Worm (Caenorhabditis elegans) whole organism, young adult: Measurements from ENCODE around the gene tut-1.
A peak's percentile ranks its signal among the peaks of the same experiment; 100 is the strongest.

Experiments
- B0019.2 ChIP-seq: fragments of 200-800 bp; sonication (Bioruptor generic); conservative IDR thresholded peaks from 2 replicates; pipeline ENCODE4 v1.3.6; 2022; ENCODE audit warnings: missing genetic modification reagents, missing genetic modification characterization, missing compliant biosample characterization
- D2030.7 ChIP-seq: fragments of 200-800 bp; sonication (Bioruptor generic); IDR thresholded peaks from 2 replicates; pipeline ENCODE4 v1.3.6; 2022; ENCODE audit warnings: missing genetic modification reagents, missing genetic modification characterization, missing compliant biosample characterization
- F23B12.7 ChIP-seq: sonication (generic microtip); optimal IDR thresholded peaks from 2 replicates; lab custom pipeline; 2017; ENCODE audit warnings: missing genetic modification characterization, mild to moderate bottlenecking, missing compliant biosample characterization, antibody characterized with exemption, moderate library complexity; ENCODE audit not compliant: insufficient read depth
- F49E8.2 ChIP-seq: sonication (generic microtip); optimal IDR thresholded peaks from 3 replicates; lab custom pipeline; 2017; ENCODE audit warnings: missing genetic modification characterization, mild to moderate bottlenecking, missing compliant biosample characterization, antibody characterized with exemption, moderate library complexity; ENCODE audit not compliant: insufficient read depth
- F55B11.4 ChIP-seq: sonication (generic microtip); optimal IDR thresholded peaks from 2 replicates; lab custom pipeline; 2016; ENCODE audit warnings: missing compliant biosample characterization, missing genetic modification characterization, borderline replicate concordance; ENCODE audit not compliant: insufficient read depth
- K11D2.4 ChIP-seq: fragments of 200-800 bp; sonication (Bioruptor generic); IDR thresholded peaks from 2 replicates; pipeline ENCODE4 v1.3.6; 2022; ENCODE audit warnings: missing genetic modification reagents, missing genetic modification characterization, missing compliant biosample characterization
- ama-1 ChIP-seq, 3 experiments: fragments of 150-350 bp in 1 of 3; sonication (generic microtip) in 2 of 3; optimal IDR thresholded peaks; 2 replicates each; lab custom pipeline; 2014 to 2018; ENCODE audit warnings: missing biosample characterization in 2 of 3, missing genetic modification characterization in 2 of 3, missing genetic modification reagents in 2 of 3
- attf-3 ChIP-seq: fragments of 200-800 bp; sonication (Bioruptor generic); conservative IDR thresholded peaks from 2 replicates; pipeline ENCODE4 v1.3.6; 2022; ENCODE audit warnings: missing genetic modification reagents, missing genetic modification characterization, missing compliant biosample characterization
- bed-2 ChIP-seq: fragments of 200-800 bp; sonication (Bioruptor generic); IDR thresholded peaks from 2 replicates; pipeline ENCODE4 v1.3.6; 2022; ENCODE audit warnings: missing genetic modification reagents, missing genetic modification characterization, missing compliant biosample characterization
- cebp-1 ChIP-seq, 2 experiments: fragments of 200-800 bp in 1 of 2; sonication (Bioruptor generic) in 1 of 2; sonication (generic microtip) in 1 of 2; IDR thresholded peaks in 1 of 2; optimal IDR thresholded peaks in 1 of 2; 2 replicates each; pipeline versions ENCODE4 v1.3.6 to Lab custom; 2017 to 2022; ENCODE audit warnings: missing compliant biosample characterization in 2 of 2, missing genetic modification characterization in 2 of 2, mild to moderate bottlenecking in 1 of 2, missing genetic modification reagents in 1 of 2, moderate library complexity in 1 of 2
- ceh-100 ChIP-seq: fragments of 200-800 bp; sonication (Bioruptor generic); IDR thresholded peaks from 2 replicates; pipeline ENCODE4 v1.3.6; 2022; ENCODE audit warnings: missing genetic modification reagents, missing genetic modification characterization, missing compliant biosample characterization
- ceh-27 ChIP-seq: fragments of 200-800 bp; sonication (Bioruptor generic); optimal IDR thresholded peaks from 2 replicates; lab custom pipeline; 2018; ENCODE audit warnings: mild to moderate bottlenecking, missing genetic modification characterization, moderate library complexity, missing compliant biosample characterization
- ceh-40 ChIP-seq: fragments of 200-800 bp; sonication (Bioruptor generic); IDR thresholded peaks from 2 replicates; pipeline ENCODE4 v1.3.6; 2022; ENCODE audit warnings: missing genetic modification characterization, missing compliant biosample characterization
- ceh-91 ChIP-seq: fragments of 200-800 bp; sonication (Bioruptor generic); IDR thresholded peaks from 2 replicates; pipeline ENCODE4 v1.3.6; 2022; ENCODE audit warnings: missing genetic modification reagents, missing genetic modification characterization, missing compliant biosample characterization
- die-1 ChIP-seq: sonication (generic microtip); optimal IDR thresholded peaks from 2 replicates; lab custom pipeline; 2016; ENCODE audit warnings: missing genotype, mild to moderate bottlenecking, missing genetic modification characterization, missing compliant biosample characterization
- dox-1 ChIP-seq: fragments of 200-800 bp; sonication (Bioruptor generic); IDR thresholded peaks from 2 replicates; pipeline ENCODE4 v1.3.6; 2022; ENCODE audit warnings: missing genetic modification reagents, missing genetic modification characterization, missing compliant biosample characterization
- efl-1 ChIP-seq: fragments of 150-350 bp; optimal IDR thresholded peaks from 2 replicates; lab custom pipeline; 2014; ENCODE audit warnings: missing biosample characterization, missing genetic modification reagents, missing genetic modification characterization
- egrh-3 ChIP-seq: fragments of 200-800 bp; sonication (Bioruptor generic); IDR thresholded peaks from 2 replicates; pipeline ENCODE4 v1.3.6; 2022; ENCODE audit warnings: missing genetic modification reagents, missing genetic modification characterization, missing compliant biosample characterization
- ets-4 ChIP-seq: fragments of 200-800 bp; sonication (Bioruptor generic); optimal IDR thresholded peaks from 2 replicates; lab custom pipeline; 2018; ENCODE audit warnings: mild to moderate bottlenecking, missing genetic modification characterization, missing compliant biosample characterization
- him-1 ChIP-seq: sonication (generic microtip); optimal IDR thresholded peaks from 2 replicates; lab custom pipeline; 2016; ENCODE audit warnings: missing genotype, missing genetic modification reagents, missing genetic modification characterization, missing compliant biosample characterization
- hrde-1 ChIP-seq: sonication (generic microtip); optimal IDR thresholded peaks from 2 replicates; lab custom pipeline; 2016; ENCODE audit warnings: missing genetic modification characterization, mild to moderate bottlenecking, missing compliant biosample characterization, moderate library complexity, missing genotype, missing genetic modification reagents, borderline replicate concordance
- lag-1 ChIP-seq: fragments of 200-800 bp; sonication (Bioruptor generic); IDR thresholded peaks from 2 replicates; pipeline ENCODE4 v1.3.6; 2022; ENCODE audit warnings: missing genetic modification reagents, missing genetic modification characterization, missing compliant biosample characterization
- let-607 ChIP-seq, 2 experiments: fragments of 200-800 bp in 1 of 2; sonication (Bioruptor generic) in 1 of 2; sonication (generic microtip) in 1 of 2; optimal IDR thresholded peaks; 2 replicates each; lab custom pipeline; 2016 to 2018; ENCODE audit warnings: mild to moderate bottlenecking in 2 of 2, missing compliant biosample characterization in 2 of 2, missing genetic modification characterization in 2 of 2, moderate library complexity in 2 of 2, missing genotype in 1 of 2
- lin-54 ChIP-seq: fragments of 200-800 bp; sonication (Bioruptor generic); optimal IDR thresholded peaks from 2 replicates; lab custom pipeline; 2018; ENCODE audit warnings: mild to moderate bottlenecking, missing genetic modification characterization, missing compliant biosample characterization
- lsl-1 ChIP-seq: fragments of 200-800 bp; sonication (Bioruptor generic); optimal IDR thresholded peaks from 2 replicates; lab custom pipeline; 2018; ENCODE audit warnings: mild to moderate bottlenecking, missing genetic modification characterization, moderate library complexity, missing compliant biosample characterization
- lsy-27 ChIP-seq: sonication (generic microtip); optimal IDR thresholded peaks from 2 replicates; lab custom pipeline; 2017; ENCODE audit warnings: missing genetic modification characterization, mild to moderate bottlenecking, missing compliant biosample characterization, antibody characterized with exemption, missing genotype, borderline replicate concordance; ENCODE audit not compliant: insufficient read depth
- madf-8 ChIP-seq: fragments of 200-800 bp; sonication (Bioruptor generic); conservative IDR thresholded peaks from 2 replicates; pipeline ENCODE4 v1.3.6; 2022; ENCODE audit warnings: missing genetic modification reagents, missing genetic modification characterization, missing compliant biosample characterization
- mcd-1 ChIP-seq: fragments of 200-800 bp; sonication (Bioruptor generic); IDR thresholded peaks from 2 replicates; pipeline ENCODE4 v1.3.6; 2022; ENCODE audit warnings: missing genetic modification reagents, missing genetic modification characterization, missing compliant biosample characterization
- nfya-1 ChIP-seq: sonication (generic microtip); optimal IDR thresholded peaks from 2 replicates; lab custom pipeline; 2017; ENCODE audit warnings: antibody characterized with exemption, missing compliant biosample characterization, missing genetic modification characterization, borderline replicate concordance; ENCODE audit not compliant: insufficient read depth
- nhr-120 ChIP-seq: fragments of 200-800 bp; sonication (Bioruptor generic); IDR thresholded peaks from 2 replicates; pipeline ENCODE4 v1.3.6; 2022; ENCODE audit warnings: missing genetic modification characterization, missing compliant biosample characterization
- nhr-179 ChIP-seq: sonication (generic microtip); optimal IDR thresholded peaks from 2 replicates; lab custom pipeline; 2016; ENCODE audit warnings: mild to moderate bottlenecking, missing genetic modification characterization, missing compliant biosample characterization
- pbrm-1 ChIP-seq: fragments of 200-800 bp; sonication (Bioruptor generic); IDR thresholded peaks from 2 replicates; pipeline ENCODE4 v1.3.6; 2022; ENCODE audit warnings: missing genetic modification reagents, missing genetic modification characterization, missing compliant biosample characterization
- pha-4 ChIP-seq: fragments of 150-350 bp; sonication (generic microtip); optimal IDR thresholded peaks from 2 replicates; lab custom pipeline; 2014; ENCODE audit warnings: missing biosample characterization, missing genetic modification reagents, missing genetic modification characterization
- sdz-38 ChIP-seq: sonication (generic microtip); optimal IDR thresholded peaks from 2 replicates; lab custom pipeline; 2016; ENCODE audit warnings: missing genotype, missing genetic modification characterization, missing compliant biosample characterization
- sea-2 ChIP-seq: fragments of 200-800 bp; sonication (Bioruptor generic); IDR thresholded peaks from 2 replicates; pipeline ENCODE4 v1.3.6; 2022; ENCODE audit warnings: missing genetic modification characterization, missing compliant biosample characterization
- snpc-3.4 ChIP-seq: sonication (generic microtip); optimal IDR thresholded peaks from 2 replicates; lab custom pipeline; 2017; ENCODE audit warnings: missing genetic modification characterization, mild to moderate bottlenecking, missing compliant biosample characterization, antibody characterized with exemption, moderate library complexity, missing genotype, missing genetic modification reagents
- unc-62 ChIP-seq: fragments of 150-350 bp; optimal IDR thresholded peaks from 2 replicates; lab custom pipeline; 2014; ENCODE audit warnings: missing biosample characterization, missing genetic modification reagents, missing genetic modification characterization
- zim-3 ChIP-seq: sonication (generic microtip); optimal IDR thresholded peaks from 2 replicates; lab custom pipeline; 2017; ENCODE audit warnings: mild to moderate bottlenecking, missing genetic modification characterization, moderate library complexity, missing compliant biosample characterization
- ztf-18 ChIP-seq: sonication (generic microtip); optimal IDR thresholded peaks from 2 replicates; lab custom pipeline; 2016; ENCODE audit warnings: missing genotype, mild to moderate bottlenecking, missing genetic modification characterization, missing compliant biosample characterization
- ztf-22 ChIP-seq: fragments of 200-800 bp; sonication (Bioruptor generic); optimal IDR thresholded peaks from 2 replicates; lab custom pipeline; 2018; ENCODE audit warnings: mild to moderate bottlenecking, missing genetic modification characterization, moderate library complexity, missing compliant biosample characterization
- ztf-25 ChIP-seq: fragments of 200-800 bp; sonication (Bioruptor generic); IDR thresholded peaks from 2 replicates; pipeline ENCODE4 v1.3.6; 2022; ENCODE audit warnings: missing genetic modification reagents, missing genetic modification characterization, missing compliant biosample characterization
- ztf-28 ChIP-seq: fragments of 200-800 bp; sonication (Bioruptor generic); IDR thresholded peaks from 2 replicates; pipeline ENCODE4 v1.3.6; 2022; ENCODE audit warnings: missing genetic modification reagents, missing genetic modification characterization, missing compliant biosample characterization
- ztf-3 ChIP-seq: fragments of 200-800 bp; sonication (Bioruptor generic); optimal IDR thresholded peaks from 2 replicates; lab custom pipeline; 2018; ENCODE audit warnings: mild to moderate bottlenecking, missing genetic modification characterization, missing compliant biosample characterization
- ztf-6 ChIP-seq: fragments of 200-800 bp; sonication (Bioruptor generic); IDR thresholded peaks from 2 replicates; pipeline ENCODE4 v1.3.6; 2022; ENCODE audit warnings: missing genetic modification reagents, missing genetic modification characterization, missing compliant biosample characterization

tut-1 gene

DNA sequence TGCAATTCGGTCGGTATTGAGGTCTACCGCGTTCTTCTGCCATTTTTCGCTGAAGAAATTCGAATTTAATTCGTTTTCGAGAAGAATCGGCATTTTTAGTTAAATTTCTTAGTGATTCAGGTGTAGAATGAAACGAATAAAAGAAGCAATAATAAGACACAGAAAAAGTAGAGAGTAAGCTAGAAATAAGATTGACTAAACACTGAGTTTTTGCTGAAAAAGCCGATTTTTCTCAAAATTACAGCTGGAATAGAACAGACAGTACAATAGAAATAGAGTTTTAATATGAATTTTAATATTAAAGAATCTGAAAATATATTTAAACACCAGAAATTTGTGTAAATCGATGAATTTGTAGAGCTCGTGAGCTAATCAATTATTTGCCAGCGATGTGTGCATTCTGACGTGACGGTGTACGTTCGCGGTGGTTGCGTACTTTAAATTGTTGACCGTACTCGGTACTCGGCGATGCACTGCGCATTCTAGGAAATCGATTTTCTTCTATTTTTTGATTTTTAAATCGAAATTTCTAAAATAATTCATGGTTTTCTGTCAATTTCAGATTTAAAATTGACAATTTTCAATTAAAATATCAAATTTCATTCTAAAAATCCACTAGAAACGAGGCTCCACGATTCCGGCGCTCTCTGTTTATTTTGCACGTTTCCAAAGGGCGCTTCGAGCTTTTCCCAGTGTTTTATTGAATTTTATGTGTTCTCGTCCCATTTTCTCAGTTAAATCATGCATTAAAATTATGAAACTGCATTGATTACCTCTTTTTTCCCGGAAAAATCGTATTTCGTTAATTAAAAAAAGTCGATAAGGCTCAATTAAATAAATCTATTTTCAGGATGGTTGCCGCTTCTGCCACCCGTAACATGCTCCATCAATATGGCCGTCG is 4.6 kb upstream of the tut-1 start, which contains the start of the genes grld-1 and cox-6C (continued):
- TF ChIP-seq ceh-27 (GFP tag; lab: Kevin White, UChicago) (peak; percentile 0), ets-4 (GFP tag; lab: Kevin White, UChicago) (no peak), K11D2.4 (GFP tag; lab: Robert Waterston, UW) (no peak), lag-1 (GFP tag; lab: Robert Waterston, UW) (no peak), D2030.7 (GFP tag; lab: Robert Waterston, UW) (peak; percentile 83), F55B11.4 (tag; lab: Kevin White, UChicago) (no peak), ceh-40 (GFP tag; lab: Robert Waterston, UW) (no peak), hrde-1 (no peak), nhr-179 (tag; lab: Kevin White, UChicago) (no peak), lin-54 (GFP tag; lab: Kevin White, UChicago) (peak; percentile 47), egrh-3 (no peak), cebp-1 (GFP tag; IDR thresholded peaks at IDR 0.05; lab: Robert Waterston, UW) (0 out of 2 replicates have a peak, but pooled peaks have one; percentile 50), cebp-1 (tag; optimal IDR thresholded peaks at IDR 0.05; lab: Kevin White, UChicago) (peak; percentile 56), sea-2 (GFP tag; lab: Robert Waterston, UW) (no peak), ceh-100 (GFP tag; lab: Robert Waterston, UW) (peak; percentile 44; the same call in 1 of the 2 replicates), unc-62 (GFP tag; lab: Kevin White, UChicago) (no peak), lsl-1 (GFP tag; lab: Kevin White, UChicago) (peak; percentile 81), F49E8.2 (tag; lab: Kevin White, UChicago) (peak; percentile 6), sdz-38 (tag; lab: Kevin White, UChicago) (no peak), B0019.2 (GFP tag; lab: Robert Waterston, UW) (no peak), let-607 (tag; optimal IDR thresholded peaks at IDR 0.05; lab: Kevin White, UChicago) (no peak), ztf-18 (tag; lab: Kevin White, UChicago) (no peak), mcd-1 (GFP tag; lab: Robert Waterston, UW) (peak; percentile 47; the same call in 1 of the 2 replicates), ztf-25 (GFP tag; lab: Robert Waterston, UW) (no peak), nhr-120 (GFP tag; lab: Robert Waterston, UW) (no peak), pha-4 (no peak), efl-1 (GFP tag; lab: Kevin White, UChicago) (peak; percentile 2), zim-3 (peak; percentile 93), ztf-3 (GFP tag; lab: Kevin White, UChicago) (no peak), die-1 (no peak), dox-1 (GFP tag; lab: Robert Waterston, UW) (peak; percentile 64), ztf-28 (GFP tag; lab: Robert Waterston, UW) (no peak), snpc-3.4 (tag; lab: Kevin White, UChicago) (no peak), lsy-27 (tag; lab: Kevin White, UChicago) (no peak), ztf-6 (GFP tag; lab: Robert Waterston, UW) (no peak), nfya-1 (tag; lab: Kevin White, UChicago) (no peak), bed-2 (GFP tag; lab: Robert Waterston, UW) (no peak), ceh-91 (GFP tag; lab: Robert Waterston, UW) (no peak), pbrm-1 (GFP tag; lab: Robert Waterston, UW) (no peak), madf-8 (no peak), him-1 (tag; lab: Kevin White, UChicago) (no peak), F23B12.7 (peak; percentile 42), ztf-22 (GFP tag; lab: Kevin White, UChicago) (no peak), ama-1 (optimal IDR thresholded peaks at IDR 0.05; lab: Kevin White, UChicago) (no peak), ama-1 (GFP tag; optimal IDR thresholded peaks at IDR 0.05; lab: Kevin White, UChicago) (no peak), attf-3 (GFP tag; lab: Robert Waterston, UW) (peak; percentile 92)
